Worm (Caenorhabditis elegans): ENCODE results near the gene C36C9.4.

ce11 chrX:1729558-1729957, 32.8 kb upstream of the C36C9.4 start, which contains the start of gene dgn-3:
- no peak for TF ChIP-seq fkh-6 (tag; optimal IDR thresholded peaks at IDR 0.05)
- TF ChIP-seq tbx-2 (tag; optimal IDR thresholded peaks at IDR 0.05): no peak
- TF ChIP-seq lim-6 (tag; optimal IDR thresholded peaks at IDR 0.05): no peak
- no peak for TF ChIP-seq pqm-1 (tag; optimal IDR thresholded peaks at IDR 0.05)
- no peak for TF ChIP-seq hlh-13 (GFP tag; optimal IDR thresholded peaks at IDR 0.05)
- no peak for TF ChIP-seq tbx-7 (tag; optimal IDR thresholded peaks at IDR 0.05)
- no peak for TF ChIP-seq pax-1 (tag; optimal IDR thresholded peaks at IDR 0.05)
- no peak for TF ChIP-seq sox-4 (tag; optimal IDR thresholded peaks at IDR 0.05)
- TF ChIP-seq unc-3 (GFP tag; conservative IDR thresholded peaks at IDR 0.05): no peak
- TF ChIP-seq unc-3 (tag; optimal IDR thresholded peaks at IDR 0.05): no peak
- no peak for TF ChIP-seq ama-1 (optimal IDR thresholded peaks at IDR 0.05)
- TF ChIP-seq ets-4 (tag; optimal IDR thresholded peaks at IDR 0.05): no peak
- TF ChIP-seq che-1 (tag; optimal IDR thresholded peaks at IDR 0.05): no peak
- TF ChIP-seq fkh-10 (GFP tag; optimal IDR thresholded peaks at IDR 0.05): no peak
- no peak for TF ChIP-seq nhr-11 (tag; optimal IDR thresholded peaks at IDR 0.05)
